Worm (Caenorhabditis elegans): ENCODE data around the gene eppl-1.

DNA sequence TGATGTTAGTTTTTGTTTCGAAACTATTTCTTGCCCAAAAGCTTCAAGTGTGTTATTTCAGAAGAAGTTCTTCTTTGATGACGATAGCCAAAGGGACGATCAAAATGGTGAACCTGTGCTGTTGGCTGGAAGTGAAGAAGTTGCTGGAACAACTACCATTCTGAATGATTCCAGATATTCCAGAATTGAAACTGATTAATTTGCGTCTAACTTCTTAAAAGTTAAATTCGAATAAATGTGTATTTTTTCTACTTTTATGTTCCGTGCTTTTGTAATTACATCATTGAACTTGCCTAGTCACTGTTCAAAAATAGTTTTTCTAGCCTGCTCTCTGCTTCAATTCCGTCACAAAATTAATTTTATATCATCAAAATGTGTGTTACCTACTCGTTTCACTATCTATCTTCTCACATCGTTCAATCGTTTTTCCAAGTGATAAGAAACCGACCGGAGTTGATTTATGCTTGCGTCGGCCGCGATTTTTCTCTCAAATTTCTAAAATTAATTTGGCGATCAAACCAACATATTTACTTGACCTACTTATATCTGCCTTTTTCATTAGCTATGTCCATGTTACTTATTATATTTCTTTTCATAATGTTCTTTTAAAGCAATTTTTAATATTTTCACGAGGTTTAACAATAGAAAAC is 23.6 kb upstream of the eppl-1 start:
- no peak for TF ChIP-seq nfya-1 (tag; optimal IDR thresholded peaks at IDR 0.05)
- TF ChIP-seq fkh-10 (GFP tag; optimal IDR thresholded peaks at IDR 0.05) = no peak
- no peak for TF ChIP-seq pha-4 (tag; optimal IDR thresholded peaks at IDR 0.05)
- no peak for TF ChIP-seq elt-4 (tag; optimal IDR thresholded peaks at IDR 0.05)
- no peak for TF ChIP-seq ceh-34 (tag; optimal IDR thresholded peaks at IDR 0.05)
- no peak for TF ChIP-seq tbx-2 (tag; optimal IDR thresholded peaks at IDR 0.05)
- no peak for TF ChIP-seq hlh-8 (tag; optimal IDR thresholded peaks at IDR 0.05)
- TF ChIP-seq gmeb-2 (tag; optimal IDR thresholded peaks at IDR 0.05) = no peak
- no peak for TF ChIP-seq T23F11.4 (GFP tag; optimal IDR thresholded peaks at IDR 0.05)
- TF ChIP-seq rnt-1 (tag; optimal IDR thresholded peaks at IDR 0.05) = no peak
